Fruit fly (Drosophila melanogaster) whole organism, embryonic: ENCODE results near the gene mon2.

ENCODE experiments used
- Atf-2 ChIP-seq: fragments of 200-800 bp; sonication (Bioruptor generic); optimal IDR thresholded peaks from 2 replicates; lab custom pipeline; 2016; ENCODE audit warnings: missing biosample characterization, missing genetic modification characterization
- CG11085 ChIP-seq: fragments of 200-800 bp; sonication (Bioruptor generic); IDR thresholded peaks from 2 replicates; pipeline ENCODE4 v1.3.6; 2022; ENCODE audit warnings: missing biosample characterization, missing genetic modification characterization
- CG11456 ChIP-seq: fragments of 200-800 bp; sonication (Bioruptor generic); IDR thresholded peaks from 3 replicates; pipeline ENCODE4 v1.3.6; 2022; ENCODE audit warnings: missing biosample characterization, missing genetic modification characterization
- CG12391 ChIP-seq: fragments of 200-800 bp; sonication (Bioruptor generic); optimal IDR thresholded peaks from 3 replicates; lab custom pipeline; 2018; ENCODE audit warnings: missing biosample characterization, mild to moderate bottlenecking, missing genetic modification characterization, moderate library complexity
- CG14050 ChIP-seq: fragments of 200-800 bp; sonication (Bioruptor generic); IDR thresholded peaks from 3 replicates; pipeline ENCODE4 v1.3.6; 2022; ENCODE audit warnings: missing biosample characterization, missing genetic modification characterization
- CG14860 ChIP-seq: fragments of 200-800 bp; sonication (Bioruptor generic); IDR thresholded peaks from 3 replicates; pipeline ENCODE4 v1.3.6; 2022; ENCODE audit warnings: missing biosample characterization, missing genetic modification characterization; ENCODE audit not compliant: partially characterized antibody
- CG15011 ChIP-seq: fragments of 200-800 bp; sonication (Bioruptor generic); optimal IDR thresholded peaks from 3 replicates; lab custom pipeline; 2018; ENCODE audit warnings: missing biosample characterization, mild to moderate bottlenecking, missing genetic modification characterization
- CG15073 ChIP-seq: fragments of 200-800 bp; sonication (Bioruptor generic); optimal IDR thresholded peaks from 2 replicates; lab custom pipeline; 2016; ENCODE audit warnings: missing biosample characterization, missing genetic modification characterization
- CG15514 ChIP-seq: fragments of 200-800 bp; sonication (Bioruptor generic); optimal IDR thresholded peaks from 3 replicates; lab custom pipeline; 2017; ENCODE audit warnings: missing biosample characterization, missing genetic modification characterization, mild to moderate bottlenecking, moderate library complexity, missing genetic modification reagents
- CG1603 ChIP-seq: fragments of 200-800 bp; sonication (Bioruptor generic); optimal IDR thresholded peaks from 2 replicates; lab custom pipeline; 2019; ENCODE audit warnings: missing biosample characterization, mild to moderate bottlenecking, missing genetic modification characterization, moderate library complexity
- CG17912 ChIP-seq: fragments of 200-800 bp; sonication (Bioruptor generic); optimal IDR thresholded peaks from 2 replicates; lab custom pipeline; 2018; ENCODE audit warnings: missing biosample characterization, mild to moderate bottlenecking, missing genetic modification characterization
- CG18262 ChIP-seq: fragments of 200-800 bp; optimal IDR thresholded peaks from 3 replicates; lab custom pipeline; 2019; ENCODE audit warnings: missing biosample characterization, mild to moderate bottlenecking, missing genetic modification characterization, moderate library complexity
- CG2129 ChIP-seq: fragments of 200-800 bp; sonication (Bioruptor generic); IDR thresholded peaks from 2 replicates; pipeline ENCODE4 v1.3.6; 2022; ENCODE audit warnings: missing biosample characterization, missing genetic modification characterization; ENCODE audit not compliant: partially characterized antibody
- CG2199 ChIP-seq: fragments of 200-800 bp; sonication (Bioruptor generic); IDR thresholded peaks from 3 replicates; pipeline ENCODE4 v1.3.6; 2022; ENCODE audit warnings: missing biosample characterization, missing genetic modification characterization
- CG31441 ChIP-seq: fragments of 200-800 bp; sonication (Bioruptor generic); IDR thresholded peaks from 2 replicates; pipeline ENCODE4 v1.3.6; 2022; ENCODE audit warnings: missing biosample characterization, missing genetic modification characterization
- CG3281 ChIP-seq: fragments of 200-800 bp; sonication (Bioruptor generic); optimal IDR thresholded peaks from 3 replicates; lab custom pipeline; 2017; ENCODE audit warnings: missing biosample characterization, mild to moderate bottlenecking, missing genetic modification characterization
- CG3407 ChIP-seq: fragments of 200-800 bp; sonication (Bioruptor generic); optimal IDR thresholded peaks from 2 replicates; lab custom pipeline; 2018; ENCODE audit warnings: missing biosample characterization, mild to moderate bottlenecking, missing genetic modification characterization
- CG4360 ChIP-seq: fragments of 200-800 bp; sonication (Bioruptor generic); IDR thresholded peaks from 2 replicates; pipeline ENCODE4 v1.3.6; 2022; ENCODE audit warnings: missing biosample characterization, missing genetic modification characterization
- CG4424 ChIP-seq: fragments of 200-800 bp; sonication (Bioruptor generic); optimal IDR thresholded peaks from 3 replicates; lab custom pipeline; 2016; ENCODE audit warnings: missing biosample characterization, missing genetic modification characterization
- CG8944 ChIP-seq: fragments of 200-800 bp; sonication (Bioruptor generic); optimal IDR thresholded peaks from 3 replicates; lab custom pipeline; 2016; ENCODE audit warnings: missing biosample characterization, missing genetic modification characterization
- CG9215 ChIP-seq: fragments of 200-800 bp; sonication (Bioruptor generic); IDR thresholded peaks from 2 replicates; pipeline ENCODE4 v1.3.6; 2022; ENCODE audit warnings: missing biosample characterization, missing genetic modification characterization
- CkIIα-i1 ChIP-seq: fragments of 200-800 bp; sonication (Bioruptor generic); IDR thresholded peaks from 2 replicates; pipeline ENCODE4 v1.3.6; 2022; ENCODE audit warnings: missing biosample characterization, missing genetic modification characterization
- Dp ChIP-seq: fragments of 200-800 bp; sonication (Bioruptor generic); optimal IDR thresholded peaks from 2 replicates; lab custom pipeline; 2018; ENCODE audit warnings: missing biosample characterization, mild to moderate bottlenecking, missing genetic modification characterization, moderate library complexity
- HLH4C ChIP-seq: fragments of 200-800 bp; sonication (Bioruptor generic); IDR thresholded peaks from 3 replicates; pipeline ENCODE4 v1.3.6; 2022; ENCODE audit warnings: missing biosample characterization, missing genetic modification characterization; ENCODE audit not compliant: partially characterized antibody
- HmgZ ChIP-seq: fragments of 200-800 bp; sonication (Bioruptor generic); optimal IDR thresholded peaks from 2 replicates; lab custom pipeline; 2018; ENCODE audit warnings: missing biosample characterization, mild to moderate bottlenecking, missing genetic modification characterization
- Med ChIP-seq: fragments of 200-800 bp; sonication (Bioruptor generic); peaks from one replicate; lab custom pipeline; 2016; ENCODE audit warnings: missing biosample characterization, missing genetic modification characterization, mild to moderate bottlenecking, inconsistent platforms, moderate library complexity
- Sox100B ChIP-seq: fragments of 200-800 bp; sonication (Bioruptor generic); optimal IDR thresholded peaks from 3 replicates; lab custom pipeline; 2018; ENCODE audit warnings: missing biosample characterization, mild to moderate bottlenecking, missing genetic modification characterization
- Vsx1 ChIP-seq: fragments of 200-800 bp; sonication (Bioruptor generic); optimal IDR thresholded peaks from 2 replicates; lab custom pipeline; 2017; ENCODE audit warnings: missing biosample characterization, mild to moderate bottlenecking, missing genetic modification characterization, missing genetic modification reagents
- abd-A ChIP-seq: fragments of 200-800 bp; sonication (Bioruptor generic); optimal IDR thresholded peaks from 3 replicates; lab custom pipeline; 2019; ENCODE audit warnings: missing biosample characterization, mild to moderate bottlenecking, missing genetic modification characterization, moderate library complexity
- chinmo ChIP-seq: fragments of 200-800 bp; sonication (Bioruptor generic); IDR thresholded peaks from 4 replicates; pipeline ENCODE4 v1.3.6; 2022; ENCODE audit warnings: missing biosample characterization, missing genetic modification characterization; ENCODE audit not compliant: partially characterized antibody
- chm ChIP-seq: fragments of 200-800 bp; sonication (Bioruptor generic); IDR thresholded peaks from 2 replicates; pipeline ENCODE4 v1.3.6; 2022; ENCODE audit warnings: missing biosample characterization, missing genetic modification characterization
- cwo ChIP-seq: fragments of 200-800 bp; sonication (Bioruptor generic); optimal IDR thresholded peaks from 3 replicates; lab custom pipeline; 2017; ENCODE audit warnings: missing biosample characterization, missing genetic modification characterization, mild to moderate bottlenecking, moderate library complexity, missing genetic modification reagents
- danr ChIP-seq: fragments of 200-800 bp; sonication (Bioruptor generic); IDR thresholded peaks from 2 replicates; pipeline ENCODE4 v1.3.6; 2022; ENCODE audit warnings: missing biosample characterization, missing genetic modification characterization
- ewg ChIP-seq: fragments of 200-800 bp; sonication (Bioruptor generic); optimal IDR thresholded peaks from 3 replicates; lab custom pipeline; 2017; ENCODE audit warnings: mild to moderate bottlenecking, missing biosample characterization, missing genetic modification reagents, missing genetic modification characterization
- grau ChIP-seq: fragments of 200-800 bp; optimal IDR thresholded peaks from 3 replicates; lab custom pipeline; 2019; ENCODE audit warnings: missing biosample characterization, mild to moderate bottlenecking, missing genetic modification characterization, moderate library complexity
- grn ChIP-seq: fragments of 200-800 bp; sonication (Bioruptor generic); optimal IDR thresholded peaks from 3 replicates; lab custom pipeline; 2017; ENCODE audit warnings: missing biosample characterization, missing genetic modification characterization
- gsb ChIP-seq: fragments of 200-800 bp; sonication (Bioruptor generic); IDR thresholded peaks from 2 replicates; pipeline ENCODE4 v1.3.6; 2022; ENCODE audit warnings: missing biosample characterization, missing genetic modification characterization
- kay ChIP-seq: fragments of 200-800 bp; sonication (Bioruptor generic); optimal IDR thresholded peaks from 2 replicates; lab custom pipeline; 2016; ENCODE audit warnings: missing biosample characterization, missing genetic modification characterization
- kni ChIP-seq: fragments of 200-800 bp; sonication (Bioruptor generic); optimal IDR thresholded peaks from 3 replicates; lab custom pipeline; 2017; ENCODE audit warnings: mild to moderate bottlenecking, missing biosample characterization, missing genetic modification reagents, missing genetic modification characterization
- lab ChIP-seq: fragments of 200-800 bp; sonication (Bioruptor generic); optimal IDR thresholded peaks from 3 replicates; lab custom pipeline; 2017; ENCODE audit warnings: missing biosample characterization, missing genetic modification characterization, mild to moderate bottlenecking, moderate library complexity, missing genetic modification reagents
- lmd ChIP-seq: fragments of 200-800 bp; sonication (Bioruptor generic); IDR thresholded peaks from 2 replicates; pipeline ENCODE4 v1.3.6; 2022; ENCODE audit warnings: missing biosample characterization, missing genetic modification characterization
- mirr ChIP-seq: fragments of 200-800 bp; sonication (Bioruptor generic); optimal IDR thresholded peaks from 3 replicates; lab custom pipeline; 2018; ENCODE audit warnings: missing biosample characterization, mild to moderate bottlenecking, missing genetic modification characterization
- pan ChIP-seq, 4 experiments: fragments of >200 bp in 3 of 4; fragments of 200-800 bp in 1 of 4; sonication (Bioruptor generic) in 1 of 4; optimal IDR thresholded peaks in 3 of 4; IDR thresholded peaks in 1 of 4; 2 replicates each; pipeline versions ENCODE4 v1.3.6 to Lab custom; 2017 to 2022; ENCODE audit warnings: missing biosample characterization in 2 of 4, missing genetic modification characterization in 2 of 4, mixed read lengths in 1 of 4
- peb ChIP-seq: fragments of 200-800 bp; sonication (Bioruptor generic); IDR thresholded peaks from 2 replicates; pipeline ENCODE4 v1.3.6; 2022; ENCODE audit warnings: missing biosample characterization, missing genetic modification characterization
- phol ChIP-seq: fragments of 200-800 bp; sonication (Bioruptor generic); optimal IDR thresholded peaks from 3 replicates; lab custom pipeline; 2018; ENCODE audit warnings: missing biosample characterization, mild to moderate bottlenecking, missing genetic modification characterization, moderate library complexity
- shn ChIP-seq: fragments of 200-800 bp; sonication (Bioruptor generic); optimal IDR thresholded peaks from 3 replicates; lab custom pipeline; 2016; ENCODE audit warnings: missing biosample characterization, missing genetic modification characterization
- ssp ChIP-seq: fragments of 200-800 bp; sonication (Bioruptor generic); IDR thresholded peaks from 2 replicates; pipeline ENCODE4 v1.3.6; 2022; ENCODE audit warnings: missing biosample characterization, missing genetic modification characterization
- tin ChIP-seq: fragments of 200-800 bp; sonication (Bioruptor generic); optimal IDR thresholded peaks from 3 replicates; lab custom pipeline; 2016; ENCODE audit warnings: missing biosample characterization, missing genetic modification characterization

Gene mon2

DNA sequence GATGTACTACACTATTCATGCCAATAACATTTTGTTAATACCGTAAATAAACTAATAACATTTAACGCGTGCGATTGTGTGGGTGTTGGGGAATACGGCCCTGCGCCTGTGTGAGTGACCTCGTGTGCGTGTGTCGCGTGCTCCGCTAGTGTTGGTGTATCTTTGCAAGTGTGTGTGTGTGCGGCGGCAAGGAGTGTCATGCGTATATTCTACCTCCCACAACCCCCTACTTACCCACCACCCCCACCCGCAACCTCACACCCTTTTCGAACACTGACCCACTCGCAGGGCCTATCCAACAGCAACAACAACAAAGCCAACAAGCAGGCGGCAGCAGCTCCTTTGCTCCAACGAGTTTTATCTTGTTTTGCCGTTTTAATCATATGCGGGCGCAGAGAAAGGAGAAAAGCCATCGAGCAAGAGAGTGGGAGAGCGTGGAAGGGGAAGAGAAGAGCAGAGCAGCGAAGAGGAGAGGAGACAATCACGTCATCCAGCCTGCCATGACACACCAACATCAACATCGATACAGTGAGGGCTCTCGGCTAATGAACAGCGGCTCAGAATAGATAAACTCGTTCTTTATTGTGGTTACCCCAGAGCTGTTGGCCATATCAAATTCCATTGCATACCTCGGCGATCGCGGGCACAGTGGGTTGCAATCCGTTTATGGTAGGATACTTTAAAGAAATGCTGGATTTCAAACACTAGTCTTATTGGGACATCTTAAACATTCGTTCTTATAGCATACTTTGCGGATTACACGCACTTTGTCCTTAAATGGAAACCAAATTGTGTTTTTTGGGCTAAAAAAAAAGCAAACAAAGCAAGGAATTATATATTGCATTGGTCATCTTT, 39.2 kb downstream of the mon2 start (continued):
- TF ChIP-seq CG14860 (GFP tag; lab: Robert Waterston, UW) (no peak), danr (GFP tag; lab: Robert Waterston, UW) (no peak), chm (peak; percentile 29; the same call in 1 of the 2 replicates), Med (peak; percentile 68), shn (GFP tag; lab: Kevin White, UChicago) (peak; percentile 12), gsb (GFP tag; lab: Robert Waterston, UW) (no peak), CG15514 (GFP tag; lab: Kevin White, UChicago) (peak; percentile 13), CG2199 (GFP tag; lab: Robert Waterston, UW) (0 out of 3 replicates have a peak, but pooled peaks have one; percentile 47), CG3407 (GFP tag; lab: Kevin White, UChicago) (no peak), cwo (peak; percentile 21), CG11456 (GFP tag; lab: Robert Waterston, UW) (no peak), Vsx1 (GFP tag; lab: Kevin White, UChicago) (no peak), CG12391 (tag; lab: Kevin White, UChicago) (no peak), phol (tag; lab: Kevin White, UChicago) (no peak), Dp (GFP tag; lab: Kevin White, UChicago) (no peak), CkIIα-i1 (GFP tag; lab: Robert Waterston, UW) (no peak), CG8944 (GFP tag; lab: Kevin White, UChicago) (no peak), CG17912 (no peak), CG4424 (GFP tag; lab: Kevin White, UChicago) (no peak), CG11085 (GFP tag; lab: Robert Waterston, UW) (no peak), CG2129 (GFP tag; lab: Robert Waterston, UW) (no peak), CG14050 (GFP tag; lab: Robert Waterston, UW) (no peak), Sox100B (GFP tag; lab: Kevin White, UChicago) (peak; percentile 9), lmd (GFP tag; lab: Robert Waterston, UW) (no peak), pan (optimal IDR thresholded peaks at IDR 0.05; lab: Kevin White, UChicago) (no peak), pan (GFP tag; optimal IDR thresholded peaks at IDR 0.05 in 1 of 2, IDR thresholded peaks at IDR 0.05 in 1 of 2) (peak in 1 of 2 experiments; percentile 16), lab (no peak), ewg (GFP tag; lab: Kevin White, UChicago) (peak; percentile 76), CG15073 (no peak), grau (tag; lab: Kevin White, UChicago) (peak; percentile 87), CG9215 (GFP tag; lab: Robert Waterston, UW) (no peak), CG4360 (GFP tag; lab: Robert Waterston, UW) (peak; percentile 74), chinmo (GFP tag; lab: Robert Waterston, UW) (no peak), CG3281 (GFP tag; lab: Kevin White, UChicago) (no peak), tin (GFP tag; lab: Kevin White, UChicago) (no peak), kni (GFP tag; lab: Kevin White, UChicago) (peak; percentile 57), grn (peak; percentile 75), CG1603 (tag; lab: Kevin White, UChicago) (peak; percentile 6), ssp (GFP tag; lab: Robert Waterston, UW) (no peak), peb (GFP tag; lab: Robert Waterston, UW) (no peak), HLH4C (GFP tag; lab: Robert Waterston, UW) (no peak), HmgZ (tag; lab: Kevin White, UChicago) (no peak), CG15011 (GFP tag; lab: Kevin White, UChicago) (no peak), CG31441 (GFP tag; lab: Robert Waterston, UW) (no peak), abd-A (tag; lab: Kevin White, UChicago) (peak; percentile 56), Atf-2 (GFP tag; lab: Kevin White, UChicago) (peak; percentile 8), mirr (GFP tag; lab: Kevin White, UChicago) (peak; percentile 44), kay (peak; percentile 11), CG18262 (tag; lab: Kevin White, UChicago) (no peak)
